Worm (Caenorhabditis elegans) whole organism, young adult: ENCODE measurements around the gene nos-3.

ENCODE experiments used
- F49E8.2 ChIP-seq: sonication (generic microtip); optimal IDR thresholded peaks from 3 replicates; lab custom pipeline; 2017; ENCODE audit warnings: missing genetic modification characterization, mild to moderate bottlenecking, missing compliant biosample characterization, antibody characterized with exemption, moderate library complexity; ENCODE audit not compliant: insufficient read depth
- ZK185.1 ChIP-seq: sonication (generic microtip); optimal IDR thresholded peaks from 2 replicates; lab custom pipeline; 2016; ENCODE audit warnings: mild to moderate bottlenecking, missing genetic modification characterization, missing compliant biosample characterization; ENCODE audit not compliant: poor library complexity, severe bottlenecking
- ama-1 ChIP-seq, 3 experiments: fragments of 150-350 bp in 1 of 3; sonication (generic microtip) in 2 of 3; optimal IDR thresholded peaks; 2 replicates each; lab custom pipeline; 2014 to 2018; ENCODE audit warnings: missing biosample characterization in 2 of 3, missing genetic modification characterization in 2 of 3, missing genetic modification reagents in 2 of 3
- fkh-3 ChIP-seq: sonication (generic microtip); optimal IDR thresholded peaks from 2 replicates; lab custom pipeline; 2016; ENCODE audit warnings: mild to moderate bottlenecking, missing genetic modification characterization, missing compliant biosample characterization

DNA sequence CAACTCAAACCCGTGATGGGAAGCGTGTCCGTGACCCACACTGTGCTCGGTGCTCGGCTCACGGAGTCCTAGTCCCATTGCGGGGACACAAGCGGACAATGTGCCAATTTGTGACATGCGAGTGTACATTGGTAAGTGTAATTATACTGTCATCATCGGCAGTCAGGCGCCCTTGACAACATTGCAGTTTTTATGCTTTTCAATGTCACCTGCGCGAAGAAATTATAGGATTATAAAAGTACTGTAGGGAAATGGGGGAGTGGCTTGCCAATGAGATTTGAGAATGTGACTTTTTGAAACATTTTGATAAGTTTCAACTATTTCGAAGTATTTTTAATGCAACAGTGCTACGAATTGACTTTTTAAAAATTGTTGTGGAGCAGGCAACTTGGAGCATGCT is 10.3 kb upstream of the nos-3 start:
- TF ChIP-seq fkh-3 (tag; lab: Kevin White, UChicago) (no peak), F49E8.2 (no peak), ama-1 (optimal IDR thresholded peaks at IDR 0.05; lab: Kevin White, UChicago) (no peak), ama-1 (GFP tag; optimal IDR thresholded peaks at IDR 0.05; lab: Kevin White, UChicago) (no peak), ZK185.1 (tag; lab: Kevin White, UChicago) (no peak)
